Worm (Caenorhabditis elegans): ENCODE measurements around the gene Y97E10AR.4.

Gene Y97E10AR.4

DNA sequence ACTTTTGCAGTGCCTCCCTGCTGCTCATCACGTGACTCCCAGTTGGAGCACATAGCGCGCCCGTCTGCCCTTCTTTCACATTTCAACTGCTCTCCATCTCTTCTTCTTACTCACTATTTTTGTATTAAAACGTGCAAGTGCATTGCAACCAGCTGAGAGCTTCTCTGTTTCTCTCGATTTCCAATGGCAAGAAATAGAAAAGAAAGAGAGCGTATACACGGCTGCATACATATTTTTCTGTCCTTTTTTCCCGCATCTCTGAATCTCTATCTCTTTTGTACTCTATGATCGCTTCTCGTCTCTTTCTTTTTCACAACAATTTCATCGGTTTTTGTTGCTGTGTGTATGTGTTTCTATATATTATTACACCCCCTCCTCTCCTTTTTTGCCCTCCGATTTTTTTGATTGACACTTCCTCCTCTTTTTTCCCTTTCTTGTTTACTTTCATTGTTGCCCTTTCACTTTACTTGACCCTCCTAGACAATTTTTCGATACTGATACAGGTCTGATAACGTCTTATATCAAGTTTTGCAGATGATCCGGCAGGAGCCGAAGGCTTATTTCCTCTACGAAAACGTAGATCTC, 9.0 kb downstream of the Y97E10AR.4 start, which contains the start of gene Y97E10AR.1 (continued):
- TF ChIP-seq fos-1 (tag; optimal IDR thresholded peaks at IDR 0.05) (peak; percentile 94), crh-2 (tag; optimal IDR thresholded peaks at IDR 0.05) (peak; percentile 83)

DNA sequence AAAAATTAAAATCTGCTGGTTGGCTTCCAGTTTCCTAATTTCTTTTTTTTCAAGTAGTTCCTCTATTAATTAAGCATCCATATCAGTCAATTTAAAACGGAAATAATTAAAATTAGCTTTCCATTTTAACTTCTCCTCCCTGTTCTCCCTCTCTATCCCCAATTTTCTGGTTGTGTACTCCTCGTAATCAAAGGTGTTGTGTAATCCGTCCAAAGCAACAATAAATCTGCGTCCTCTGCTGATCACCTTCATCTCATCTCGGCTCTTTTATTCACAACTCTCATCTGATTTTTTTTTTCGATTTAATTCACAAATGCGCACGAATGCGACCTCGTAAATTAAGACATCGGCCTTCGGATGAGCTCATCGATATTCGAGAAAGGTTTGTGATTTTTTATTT, 14.2 kb downstream of the Y97E10AR.4 start, which contains the start of gene Y97E10AR.2:
TSS of gene Y97E10AR.2 (plus strand) at position 301 of the 400 bp plus-strand sequence.
- TF ChIP-seq sma-3 (GFP tag; optimal IDR thresholded peaks at IDR 0.05) = no peak
- no peak for TF ChIP-seq ceh-82 (tag; optimal IDR thresholded peaks at IDR 0.05)
- TF ChIP-seq lin-39 (tag; optimal IDR thresholded peaks at IDR 0.05) = no peak
- no peak for TF ChIP-seq sma-9 (GFP tag; optimal IDR thresholded peaks at IDR 0.05)
- TF ChIP-seq sma-9 (tag; optimal IDR thresholded peaks at IDR 0.05) = no peak
- no peak for TF ChIP-seq unc-62 (GFP tag; optimal IDR thresholded peaks at IDR 0.05)
- no peak for TF ChIP-seq lin-13 (GFP tag; optimal IDR thresholded peaks at IDR 0.05)
- TF ChIP-seq zag-1 (tag; optimal IDR thresholded peaks at IDR 0.05) = no peak

DNA sequence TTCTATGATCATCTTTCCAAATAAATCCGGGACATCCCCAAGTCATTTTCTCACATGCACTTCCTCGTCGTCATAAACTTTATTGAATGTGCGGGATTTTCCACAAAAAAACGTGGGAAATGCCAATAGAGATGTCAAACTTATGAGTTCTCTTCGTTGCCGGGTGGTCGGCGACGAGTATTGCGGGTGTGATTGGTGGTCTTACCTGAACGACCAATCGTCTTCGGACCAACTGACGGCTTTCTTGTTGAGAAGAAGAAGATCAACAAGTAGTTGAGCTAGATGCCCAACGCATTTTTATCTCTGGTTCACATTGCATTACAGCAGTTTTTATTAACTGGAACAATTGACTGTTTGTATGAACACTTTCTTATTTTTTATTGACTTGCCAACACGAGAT, 14.9 kb downstream of the Y97E10AR.4 start:
- TF ChIP-seq nhr-23 (tag; optimal IDR thresholded peaks at IDR 0.05) = no peak
- no peak for TF ChIP-seq skn-1 (tag; optimal IDR thresholded peaks at IDR 0.05)
- TF ChIP-seq unc-39 (tag; optimal IDR thresholded peaks at IDR 0.05) = no peak

DNA sequence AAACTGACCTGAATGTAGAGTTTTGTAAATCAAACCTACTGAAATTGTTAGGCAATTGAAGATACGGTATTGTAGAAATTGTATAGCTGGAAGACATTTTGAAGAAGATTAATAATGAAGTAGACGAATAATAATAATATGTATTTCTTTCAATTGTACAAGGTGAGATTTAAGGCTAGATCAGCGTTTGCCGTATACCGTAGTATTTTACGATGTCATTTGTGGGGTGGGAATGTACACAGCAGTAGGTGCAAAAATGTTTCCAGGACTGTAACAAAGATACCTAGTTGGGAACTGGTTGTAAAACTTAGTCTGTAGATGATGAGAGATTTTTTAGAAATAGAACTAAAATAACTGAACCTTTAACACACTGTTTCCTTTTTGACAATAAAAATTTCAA, 15.5 kb downstream of the Y97E10AR.4 start, which contains the start of gene ceh-76:
TSS of gene ceh-76 (minus strand) at position 101 of the 400 bp plus-strand sequence.
- TF ChIP-seq unc-55 (GFP tag; optimal IDR thresholded peaks at IDR 0.05) = no peak
- no peak for TF ChIP-seq peb-1 (tag; optimal IDR thresholded peaks at IDR 0.05)
- no peak for TF ChIP-seq ZK546.5 (tag; optimal IDR thresholded peaks at IDR 0.05)
- TF ChIP-seq C34F6.9 (tag; optimal IDR thresholded peaks at IDR 0.05) = no peak
- TF ChIP-seq dmd-4 (tag; optimal IDR thresholded peaks at IDR 0.05) = no peak
- no peak for TF ChIP-seq zag-1 (tag; optimal IDR thresholded peaks at IDR 0.05)
- no peak for TF ChIP-seq snpc-4 (tag; optimal IDR thresholded peaks at IDR 0.05)

DNA sequence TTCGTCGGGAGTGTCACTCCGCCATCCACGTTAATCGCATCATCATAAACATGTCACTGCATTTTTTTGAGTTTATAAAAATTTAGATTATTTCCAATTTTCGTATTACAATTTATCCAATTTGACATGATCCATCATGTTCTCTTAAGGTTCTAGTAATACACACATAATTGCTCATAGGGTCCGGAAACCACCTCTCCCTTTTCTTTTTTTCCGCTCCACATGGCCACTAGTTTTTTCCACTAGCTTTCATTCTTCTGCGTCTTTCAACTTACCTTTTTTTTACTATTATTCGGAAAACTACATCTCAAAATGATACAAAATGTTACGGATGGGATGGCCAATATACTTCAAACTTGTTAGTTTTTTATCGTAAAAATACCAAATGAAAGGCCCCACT, 24.2 kb downstream of the Y97E10AR.4 start, which contains the start of gene Y97E10AL.1:
TSS of gene Y97E10AL.1 (plus strand) at position 301 of the 400 bp plus-strand sequence.
- TF ChIP-seq lin-13 (GFP tag; optimal IDR thresholded peaks at IDR 0.05) = no peak
- TF ChIP-seq lin-11 (tag; optimal IDR thresholded peaks at IDR 0.05) = no peak
- TF ChIP-seq gmeb-1 (tag; optimal IDR thresholded peaks at IDR 0.05) = no peak
- no peak for TF ChIP-seq ceh-16 (tag; optimal IDR thresholded peaks at IDR 0.05)
- no peak for TF ChIP-seq Y55F3AM.14 (GFP tag; optimal IDR thresholded peaks at IDR 0.05)
- no peak for TF ChIP-seq ceh-82 (tag; optimal IDR thresholded peaks at IDR 0.05)
- TF ChIP-seq lin-39 (tag; optimal IDR thresholded peaks at IDR 0.05) = no peak
- no peak for TF ChIP-seq alr-1 (tag; optimal IDR thresholded peaks at IDR 0.05)
- TF ChIP-seq nhr-129 (tag; optimal IDR thresholded peaks at IDR 0.05) = no peak
- TF ChIP-seq ztf-11 (tag; optimal IDR thresholded peaks at IDR 0.05) = no peak
- TF ChIP-seq unc-62 (GFP tag; optimal IDR thresholded peaks at IDR 0.05) = no peak
- no peak for TF ChIP-seq nhr-6 (tag; optimal IDR thresholded peaks at IDR 0.05)
- no peak for TF ChIP-seq R02D3.7 (tag; optimal IDR thresholded peaks at IDR 0.05)
- no peak for TF ChIP-seq mbf-1 (tag; optimal IDR thresholded peaks at IDR 0.05)
- no peak for TF ChIP-seq peb-1 (tag; optimal IDR thresholded peaks at IDR 0.05)
- no peak for TF ChIP-seq blmp-1 (tag; optimal IDR thresholded peaks at IDR 0.05; ENCODE audit: insufficient read depth)
- no peak for TF ChIP-seq sem-4 (tag; optimal IDR thresholded peaks at IDR 0.05)
- no peak for TF ChIP-seq F13H6.1 (tag; optimal IDR thresholded peaks at IDR 0.05)

DNA sequence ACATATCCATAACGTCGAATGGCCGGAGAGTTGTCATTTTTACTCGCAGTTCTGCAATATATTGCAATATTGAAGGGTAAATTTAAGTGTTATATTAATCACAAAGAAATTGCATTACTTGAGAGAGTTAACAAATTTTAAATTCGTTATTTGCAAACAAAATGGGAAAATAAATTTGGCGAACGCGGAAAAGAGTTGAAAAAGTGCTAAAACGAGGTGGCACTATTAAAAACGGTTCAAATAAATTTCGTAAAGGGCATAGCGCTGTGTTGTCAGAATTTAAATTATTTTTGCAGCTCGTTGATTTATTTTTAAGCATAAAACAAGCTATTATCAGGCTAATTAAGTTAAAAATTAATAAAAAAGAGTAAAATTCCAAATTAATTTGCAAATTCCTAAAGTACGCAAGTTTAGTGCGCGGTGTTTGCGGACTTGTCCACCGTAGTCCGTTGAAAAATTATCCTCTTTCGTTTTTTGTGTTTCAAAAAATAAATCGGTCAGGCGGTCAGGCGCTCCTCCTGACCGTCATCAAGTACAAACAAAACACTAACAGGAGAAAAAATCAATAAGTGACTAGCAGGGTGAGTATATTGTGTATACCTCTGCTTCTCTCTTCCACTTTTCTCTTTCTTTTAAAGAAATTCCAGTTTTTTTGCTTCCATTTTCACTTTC, 26.5 kb downstream of the Y97E10AR.4 start, which contains the start of the genes natb-1 and abhd-12:
TSS of gene natb-1 (minus strand) at position 51 of the 672 bp plus-strand sequence.
TSS of gene abhd-12 (plus strand) at position 499 of the 672 bp plus-strand sequence.
- TF ChIP-seq nhr-129 (tag; optimal IDR thresholded peaks at IDR 0.05) (peak; percentile 45), nhr-25 (tag; optimal IDR thresholded peaks at IDR 0.05) (peak; percentile 30), unc-55 (GFP tag; optimal IDR thresholded peaks at IDR 0.05) (peak; percentile 72), alr-1 (tag; optimal IDR thresholded peaks at IDR 0.05) (no peak), Y55F3AM.14 (GFP tag; optimal IDR thresholded peaks at IDR 0.05) (no peak), lsy-2 (tag; optimal IDR thresholded peaks at IDR 0.05) (peak; percentile 84 to 96), ztf-11 (tag; optimal IDR thresholded peaks at IDR 0.05) (no peak), C34F6.9 (tag; optimal IDR thresholded peaks at IDR 0.05) (peak; percentile 75), gmeb-1 (tag; optimal IDR thresholded peaks at IDR 0.05) (peak; percentile 54), nhr-6 (tag; optimal IDR thresholded peaks at IDR 0.05) (no peak), peb-1 (tag; optimal IDR thresholded peaks at IDR 0.05) (no peak), nhr-21 (tag; optimal IDR thresholded peaks at IDR 0.05) (no peak), fos-1 (tag; optimal IDR thresholded peaks at IDR 0.05) (peak; percentile 20), blmp-1 (tag; optimal IDR thresholded peaks at IDR 0.05; ENCODE audit: insufficient read depth) (peak; percentile 3), sma-3 (GFP tag; optimal IDR thresholded peaks at IDR 0.05) (no peak), crh-2 (tag; optimal IDR thresholded peaks at IDR 0.05) (peak; percentile 12), skn-1 (tag; optimal IDR thresholded peaks at IDR 0.05) (no peak)

All from whole organism, L2 larva.